Fruit fly (Drosophila melanogaster) S2 (cell line): ENCODE measurements around the gene CG33722.

ENCODE experiments used
- CG8478 ChIP-seq: fragments of >200 bp; optimal IDR thresholded peaks from 2 replicates; lab custom pipeline; 2018
- CTCF ChIP-seq, 2 experiments: fragments of >200 bp; optimal IDR thresholded peaks; 2 replicates each; lab custom pipeline; 2018

The CG33722 gene

DNA sequence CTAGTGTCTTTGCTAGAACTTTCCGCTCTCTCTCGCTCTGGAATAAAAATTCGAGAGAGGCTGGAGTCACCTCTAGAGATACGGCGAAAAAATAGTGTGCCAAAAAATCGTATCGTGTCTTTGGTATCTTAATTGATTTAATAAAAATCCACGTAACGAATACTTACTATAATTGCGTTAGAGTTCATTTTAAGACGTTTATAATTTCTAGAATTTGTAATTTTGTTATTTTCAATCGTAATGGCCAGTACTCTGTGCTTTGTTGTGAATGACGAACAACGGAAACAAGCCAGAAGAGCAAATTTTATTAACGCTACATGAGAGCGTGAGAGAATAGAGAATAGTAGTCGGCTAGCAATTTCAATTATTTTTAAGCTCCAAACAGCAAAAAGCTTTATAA lies 17.8 kb downstream of the CG33722 start:
- TF ChIP-seq CTCF (optimal IDR thresholded peaks at IDR 0.05; lab: Kevin White, UChicago) (no peak), CG8478 (lab: Kevin White, UChicago) (no peak)

- no peak for TF ChIP-seq CG8478 (lab: Kevin White, UChicago)
- peak in 1 of 2 experiments; percentile 22 for TF ChIP-seq CTCF (optimal IDR thresholded peaks at IDR 0.05; lab: Kevin White, UChicago)
Observed at dm6 chr3R:8264302-8265080, 20.6 kb downstream of the CG33722 start, which contains the start of the genes RPA1 and Mcm2. Gene RPA1 (minus strand): TSS chr3R:8264451. Gene Mcm2 (plus strand): TSS chr3R:8264970.

- TF ChIP-seq CTCF (optimal IDR thresholded peaks at IDR 0.05; lab: Kevin White, UChicago) (peak; percentile 38 to 55), CG8478 (lab: Kevin White, UChicago) (no peak)
Observed at dm6 chr3R:8269740-8270139, 25.9 kb downstream of the CG33722 start, which contains the start of gene CG9630. Gene CG9630 (minus strand): TSS chr3R:8269896.

DNA sequence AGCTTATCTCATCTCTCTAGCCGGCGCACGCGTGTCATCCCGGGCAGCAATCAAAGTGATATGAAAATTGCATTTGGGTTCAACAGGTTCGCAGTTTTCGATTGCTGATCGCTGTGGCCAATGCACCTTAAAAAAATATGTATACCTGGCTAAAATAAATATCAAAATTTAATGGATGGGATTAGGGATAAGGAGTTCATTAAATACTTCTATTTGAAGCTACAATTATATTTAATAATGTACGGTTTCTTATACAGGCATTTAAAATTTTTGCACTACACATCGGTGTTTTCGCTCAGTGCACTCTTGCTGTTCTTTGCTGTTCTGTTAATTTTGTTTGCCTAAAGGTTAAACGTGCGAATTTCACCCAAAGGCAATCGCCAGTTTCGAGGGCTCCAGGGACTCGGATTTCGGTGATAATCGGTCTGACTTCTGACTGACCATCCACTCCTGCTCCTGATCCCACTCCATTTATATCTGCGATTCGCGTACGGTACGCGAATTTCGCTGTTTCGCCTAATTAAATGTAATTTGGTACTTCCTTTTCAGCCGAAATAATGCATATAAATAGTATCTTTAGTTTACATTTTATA lies 28.8 kb downstream of the CG33722 start:
- no peak for TF ChIP-seq CTCF (optimal IDR thresholded peaks at IDR 0.05; lab: Kevin White, UChicago)
- no peak for TF ChIP-seq CG8478 (lab: Kevin White, UChicago)

dm6 chr3R:8275031-8275430 lies 31.2 kb downstream of the CG33722 start:
- TF ChIP-seq CTCF (optimal IDR thresholded peaks at IDR 0.05; lab: Kevin White, UChicago) (no peak), CG8478 (lab: Kevin White, UChicago) (no peak)

dm6 chr3R:8277494-8278293 lies 33.8 kb downstream of the CG33722 start, which contains the start of gene ato:
Gene ato (plus strand): TSS chr3R:8278052.
- TF ChIP-seq CG8478 (lab: Kevin White, UChicago): no peak
- no peak for TF ChIP-seq CTCF (optimal IDR thresholded peaks at IDR 0.05; lab: Kevin White, UChicago)

DNA sequence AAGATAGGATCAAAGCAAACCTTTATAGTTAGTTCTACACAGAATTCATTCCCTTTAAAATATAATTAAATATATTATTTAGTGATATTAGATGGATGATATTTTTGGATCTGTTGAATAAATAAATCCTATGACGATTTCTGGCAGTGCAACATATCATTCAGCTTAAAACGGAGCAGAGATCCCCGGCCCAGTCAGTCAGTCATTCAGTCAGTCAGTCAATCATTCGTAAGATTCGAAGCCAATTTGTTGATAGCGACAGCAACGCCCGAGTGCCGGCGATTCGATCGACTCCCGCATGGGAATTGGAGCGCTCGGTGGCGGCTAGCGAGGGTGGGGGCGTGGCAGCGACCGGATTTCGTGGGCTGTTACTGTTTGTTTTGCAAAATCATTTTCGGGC lies 36.1 kb downstream of the CG33722 start:
- no peak for TF ChIP-seq CTCF (optimal IDR thresholded peaks at IDR 0.05; lab: Kevin White, UChicago)
- no peak for TF ChIP-seq CG8478 (lab: Kevin White, UChicago)

dm6 chr3R:8282727-8283126 lies 38.9 kb downstream of the CG33722 start:
- TF ChIP-seq CTCF (optimal IDR thresholded peaks at IDR 0.05; lab: Kevin White, UChicago): no peak
- no peak for TF ChIP-seq CG8478 (lab: Kevin White, UChicago)

- TF ChIP-seq CG8478 (lab: Kevin White, UChicago) (no peak), CTCF (optimal IDR thresholded peaks at IDR 0.05; lab: Kevin White, UChicago) (no peak)
Observed at dm6 chr3R:8284234-8284633, 40.4 kb downstream of the CG33722 start.

DNA sequence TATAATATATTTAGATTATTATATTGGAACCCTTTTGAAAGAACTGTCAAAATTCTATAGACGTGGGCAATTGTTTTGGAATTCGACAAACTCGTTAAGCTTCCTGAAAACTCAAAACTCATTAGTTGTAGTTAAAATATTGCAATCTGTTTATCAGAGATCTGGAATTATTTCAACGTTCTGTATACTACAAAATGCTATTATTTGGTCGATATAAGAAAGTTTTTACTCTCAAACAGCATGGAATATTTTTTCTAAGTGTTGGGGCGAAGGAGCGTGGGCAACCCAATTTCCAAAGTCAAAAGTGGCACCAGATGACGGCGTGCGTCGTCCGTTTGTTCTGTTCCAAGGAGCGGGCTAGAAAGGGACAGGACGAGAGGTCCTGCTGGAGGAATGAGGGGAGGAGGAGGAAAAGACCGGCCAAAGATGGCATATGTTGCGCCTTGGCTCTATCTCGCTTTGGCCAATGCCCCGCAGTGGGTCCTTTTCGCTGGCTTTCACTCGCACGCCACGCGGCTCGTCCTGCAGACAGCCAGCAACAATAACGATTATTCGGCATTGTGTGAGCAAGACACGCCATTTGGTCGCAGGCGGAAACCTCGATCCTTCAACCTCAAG lies 42.0 kb downstream of the CG33722 start:
- TF ChIP-seq CG8478 (lab: Kevin White, UChicago): no peak
- TF ChIP-seq CTCF (optimal IDR thresholded peaks at IDR 0.05; lab: Kevin White, UChicago): no peak

dm6 chr3R:8287697-8288096 lies 43.8 kb downstream of the CG33722 start, which contains the start of gene Nazo:
Gene Nazo (plus strand): TSS chr3R:8287876.
- no peak for TF ChIP-seq CTCF (optimal IDR thresholded peaks at IDR 0.05; lab: Kevin White, UChicago)
- TF ChIP-seq CG8478 (lab: Kevin White, UChicago): no peak

dm6 chr3R:8288790-8289189 lies 44.9 kb downstream of the CG33722 start:
- TF ChIP-seq CTCF (optimal IDR thresholded peaks at IDR 0.05; lab: Kevin White, UChicago) (no peak), CG8478 (lab: Kevin White, UChicago) (no peak)

DNA sequence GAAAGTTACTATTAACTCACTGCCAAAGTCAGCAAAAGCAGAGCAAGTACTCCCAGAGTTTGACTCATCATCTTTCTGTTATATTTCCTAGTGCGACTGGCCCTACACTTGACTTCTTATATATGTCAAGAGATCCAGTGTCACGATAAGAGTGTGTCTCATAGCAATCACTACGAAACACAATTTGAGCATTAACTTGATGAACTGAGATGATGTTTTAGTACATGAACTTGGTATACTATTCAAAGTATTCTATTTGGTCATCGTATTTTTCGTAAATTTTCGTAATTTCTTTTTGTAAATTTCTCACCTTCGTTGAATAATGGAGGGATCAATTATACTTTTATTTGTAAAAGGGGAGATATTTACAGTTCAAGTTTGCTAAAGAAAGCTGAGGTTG lies 46.6 kb downstream of the CG33722 start, which contains the start of gene CG11672:
Gene CG11672, minus strand, starts transcription at position 101 of the 400 bp plus-strand sequence.
- TF ChIP-seq CG8478 (lab: Kevin White, UChicago): no peak
- TF ChIP-seq CTCF (optimal IDR thresholded peaks at IDR 0.05; lab: Kevin White, UChicago): no peak

dm6 chr3R:8290940-8291339 lies 47.1 kb downstream of the CG33722 start, which contains the start of gene CG31464:
Gene CG31464 (plus strand): TSS chr3R:8291240.
- no peak for TF ChIP-seq CG8478 (lab: Kevin White, UChicago)
- no peak for TF ChIP-seq CTCF (optimal IDR thresholded peaks at IDR 0.05; lab: Kevin White, UChicago)
